2 worm cellular contexts compared by ENCODE assay signal in the genomic region with DNA sequence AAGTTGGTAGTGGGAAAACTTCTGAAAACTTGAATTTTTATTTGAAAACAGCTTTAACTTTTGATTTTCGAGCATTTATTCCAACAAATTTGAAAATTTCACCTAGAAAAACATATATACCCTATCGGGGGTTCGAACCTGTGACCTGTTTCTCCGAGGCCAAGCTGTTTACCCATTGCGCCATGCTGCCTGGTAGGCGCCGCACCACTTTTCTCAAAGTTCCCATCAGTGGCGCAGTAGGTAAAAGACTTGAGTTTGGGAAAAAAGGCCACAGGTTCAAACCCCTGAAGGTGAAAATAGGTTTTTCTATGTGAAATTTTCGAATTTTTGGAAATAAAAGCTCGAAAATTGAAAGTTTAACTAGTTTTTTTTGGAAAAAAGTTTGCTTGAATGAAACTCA.
TF ChIP-seq lines count a peak whose summit lies in the region.

No protein-coding gene starts in this region.

TF ChIP-seq in whole organism, L4 larva, 104 proteins besides CTCF, POLR2A, EP300 and RAD21:
- TF ChIP-seq unc-62 (GFP tag; optimal IDR thresholded peaks at IDR 0.05 in 1 of 2; lab: Kevin White, UChicago), result peak in 1 of 2 experiments; percentile 41
- no peak for TF ChIP-seq unc-62 (tag; optimal IDR thresholded peaks at IDR 0.05; lab: Kevin White, UChicago)
- peak; percentile 49 for TF ChIP-seq lin-13 (GFP tag; optimal IDR thresholded peaks at IDR 0.05; lab: Kevin White, UChicago)
- TF ChIP-seq lin-38 (GFP tag; IDR thresholded peaks at IDR 0.05; lab: Robert Waterston, UW), result 0 out of 2 replicates have a peak, but pooled peaks have one; percentile 12
- TF ChIP-seq pha-4 (GFP tag; IDR thresholded peaks at IDR 0.05; lab: Robert Waterston, UW), result 0 out of 2 replicates have a peak, but pooled peaks have one; percentile 31
- TF ChIP-seq pha-4 (tag; optimal IDR thresholded peaks at IDR 0.05; lab: Kevin White, UChicago), result no peak
- no peak for TF ChIP-seq unc-130 (GFP tag; optimal IDR thresholded peaks at IDR 0.05; lab: Kevin White, UChicago)
- 0 out of 2 replicates have a peak, but pooled peaks have one; percentile 15 for TF ChIP-seq tra-1 (GFP tag; IDR thresholded peaks at IDR 0.05; lab: Robert Waterston, UW)
- TF ChIP-seq spr-1 (tag; optimal IDR thresholded peaks at IDR 0.05; lab: Kevin White, UChicago), result no peak
- TF ChIP-seq egl-43 (GFP tag; IDR thresholded peaks at IDR 0.05; lab: Robert Waterston, UW), result 0 out of 2 replicates have a peak, but pooled peaks have one; percentile 17

TF ChIP-seq in whole organism, young adult, 124 proteins besides CTCF, POLR2A, EP300 and RAD21:
- TF ChIP-seq dpl-1 (GFP tag; optimal IDR thresholded peaks at IDR 0.05; lab: Kevin White, UChicago) (no peak), die-1 (tag; optimal IDR thresholded peaks at IDR 0.05; lab: Kevin White, UChicago) (no peak), B0261.1 (tag; optimal IDR thresholded peaks at IDR 0.05; lab: Kevin White, UChicago) (peak; percentile 3), lin-26 (GFP tag; IDR thresholded peaks at IDR 0.05; lab: Robert Waterston, UW) (no peak), rpc-1 (optimal IDR thresholded peaks at IDR 0.05; lab: Kevin White, UChicago) (peak; percentile 25), rpc-1 (tag; optimal IDR thresholded peaks at IDR 0.05; lab: Kevin White, UChicago) (peak; percentile 68), tbp1 (GFP tag; optimal IDR thresholded peaks at IDR 0.05; lab: Kevin White, UChicago) (peak; percentile 73)
